Worm (Caenorhabditis elegans): ENCODE results near the gene sup-35.

The sup-35 gene

DNA sequence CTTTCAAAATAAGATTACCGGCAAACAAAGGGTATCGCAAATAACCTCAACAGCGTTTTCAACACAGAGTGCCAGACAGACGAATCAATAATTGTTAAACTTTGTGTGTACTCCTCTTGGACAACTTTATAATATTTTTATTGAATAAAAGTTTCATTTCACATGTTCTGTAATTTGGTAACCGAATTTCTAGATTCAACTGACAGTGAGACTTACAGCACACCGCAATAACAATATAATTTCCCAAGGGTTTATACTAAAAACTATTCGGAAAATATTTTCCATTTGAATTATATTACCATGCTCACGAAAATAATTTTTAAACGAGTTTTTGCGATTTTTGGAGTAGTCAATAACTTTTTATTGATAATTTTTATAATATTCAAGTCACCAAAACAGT, 41.6 kb downstream of the sup-35 start, which contains the start of gene str-246:
TSS of gene str-246 (plus strand) at position 301 of the 400 bp plus-strand sequence.
- TF ChIP-seq klf-2 (GFP tag; conservative IDR thresholded peaks at IDR 0.05), result no peak

DNA sequence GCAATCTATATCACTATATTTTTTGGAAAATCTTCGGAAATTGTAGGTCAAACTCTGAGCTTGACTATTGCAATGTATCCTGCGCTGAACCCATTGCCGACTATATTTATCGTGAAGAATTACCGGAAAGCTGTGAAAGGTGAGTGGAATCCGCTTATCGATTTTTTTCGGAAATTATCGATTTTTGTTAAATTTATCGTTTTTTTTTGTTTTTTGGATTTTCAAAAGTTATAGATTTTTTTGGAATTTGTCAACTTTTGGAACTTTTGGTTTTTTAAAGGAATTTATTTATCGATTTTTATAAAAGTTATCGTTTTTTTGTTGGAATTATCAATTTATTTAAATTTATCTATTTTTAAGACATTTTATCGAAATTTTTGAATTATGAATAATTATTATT, 42.3 kb downstream of the sup-35 start:
- TF ChIP-seq T22C8.4 (GFP tag; IDR thresholded peaks at IDR 0.05) (peak; percentile 51; the same call in 1 of the 2 replicates), klf-2 (GFP tag; conservative IDR thresholded peaks at IDR 0.05) (no peak)

DNA sequence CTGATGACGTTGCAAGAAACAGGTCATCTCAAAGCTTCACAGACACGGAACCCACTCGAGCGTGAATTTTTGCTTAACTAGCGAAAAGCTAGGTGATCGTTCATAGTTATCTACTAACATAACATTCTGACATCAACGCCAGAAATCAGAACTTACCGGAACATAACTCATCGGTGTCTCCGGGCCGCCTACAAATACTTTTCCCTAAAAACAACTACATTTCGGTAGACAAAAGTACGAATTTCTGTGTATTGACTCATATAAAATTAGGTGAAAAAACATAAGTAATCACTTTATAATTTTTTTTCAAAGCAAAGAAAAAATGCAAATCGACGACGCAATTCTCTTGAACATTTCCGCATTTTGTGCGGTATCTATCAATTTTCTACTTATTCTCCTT, 44.8 kb downstream of the sup-35 start, which contains the start of gene str-261:
TSS of gene str-261 (plus strand) at position 301 of the 400 bp plus-strand sequence.
- TF ChIP-seq ztf-23 (GFP tag; IDR thresholded peaks at IDR 0.05) (no peak), klf-2 (GFP tag; conservative IDR thresholded peaks at IDR 0.05) (no peak), tab-1 (GFP tag; IDR thresholded peaks at IDR 0.05) (no peak), cog-1 (tag; optimal IDR thresholded peaks at IDR 0.05) (no peak), ztf-29 (GFP tag; IDR thresholded peaks at IDR 0.05) (no peak), ref-1 (GFP tag; conservative IDR thresholded peaks at IDR 0.05) (no peak), med-1 (GFP tag; optimal IDR thresholded peaks at IDR 0.05; ENCODE audit: insufficient read depth) (no peak), T22C8.4 (GFP tag; IDR thresholded peaks at IDR 0.05) (no peak), flt-1 (GFP tag; IDR thresholded peaks at IDR 0.05) (no peak)

- TF ChIP-seq T22C8.4 (GFP tag; IDR thresholded peaks at IDR 0.05) (peak; percentile 83), ztf-29 (GFP tag; IDR thresholded peaks at IDR 0.05) (no peak), tab-1 (GFP tag; IDR thresholded peaks at IDR 0.05) (no peak)
Observed at ce11 chrIII:11070210-11070609, 48.8 kb downstream of the sup-35 start.

- no peak for TF ChIP-seq klf-2 (GFP tag; conservative IDR thresholded peaks at IDR 0.05)
- no peak for TF ChIP-seq ref-1 (GFP tag; conservative IDR thresholded peaks at IDR 0.05)
- TF ChIP-seq cog-1 (tag; optimal IDR thresholded peaks at IDR 0.05), result no peak
- TF ChIP-seq flt-1 (GFP tag; IDR thresholded peaks at IDR 0.05), result no peak
Observed at ce11 chrIII:11069265-11069664, 49.8 kb downstream of the sup-35 start.

ce11 chrIII:11068553-11068952, 50.5 kb downstream of the sup-35 start, which contains the start of gene W09D6.1:
Gene W09D6.1 (plus strand): TSS chrIII:11068853.
- TF ChIP-seq cog-1 (tag; optimal IDR thresholded peaks at IDR 0.05), result no peak
- TF ChIP-seq T22C8.4 (GFP tag; IDR thresholded peaks at IDR 0.05), result no peak

DNA sequence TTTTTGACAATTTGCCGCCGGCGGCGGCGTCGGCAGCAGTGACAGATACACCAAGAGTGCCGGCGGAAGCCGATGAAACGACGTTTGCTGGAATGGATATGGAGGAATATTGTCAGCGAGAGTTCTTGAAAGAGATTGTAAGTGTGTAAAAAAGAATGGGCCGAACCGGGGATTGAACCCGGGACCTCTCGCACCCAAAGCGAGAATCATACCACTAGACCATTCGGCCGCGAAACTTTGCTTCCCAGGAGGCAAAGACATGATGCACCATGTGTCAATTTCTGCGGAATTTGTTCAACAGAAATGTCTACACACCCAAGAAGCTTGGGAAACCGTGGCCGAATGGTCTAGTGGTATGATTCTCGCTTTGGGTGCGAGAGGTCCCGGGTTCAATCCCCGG, 52.3 kb downstream of the sup-35 start:
- TF ChIP-seq T22C8.4 (GFP tag; IDR thresholded peaks at IDR 0.05), result peak; percentile 10; the same call in 1 of the 2 replicates
- TF ChIP-seq tab-1 (GFP tag; IDR thresholded peaks at IDR 0.05), result peak; percentile 58
- TF ChIP-seq flt-1 (GFP tag; IDR thresholded peaks at IDR 0.05), result peak; percentile 78
- TF ChIP-seq ztf-23 (GFP tag; IDR thresholded peaks at IDR 0.05), result peak; percentile 81
- 0 out of 2 replicates have a peak, but pooled peaks have one; percentile 15 for TF ChIP-seq ztf-29 (GFP tag; IDR thresholded peaks at IDR 0.05)
- TF ChIP-seq cog-1 (tag; optimal IDR thresholded peaks at IDR 0.05), result peak; percentile 17
- no peak; the same call in 1 of the 2 replicates for TF ChIP-seq klf-2 (GFP tag; conservative IDR thresholded peaks at IDR 0.05)
- 0 out of 2 replicates have a peak, but pooled peaks have one; percentile 6 for TF ChIP-seq ref-1 (GFP tag; conservative IDR thresholded peaks at IDR 0.05)
- TF ChIP-seq med-1 (GFP tag; optimal IDR thresholded peaks at IDR 0.05; ENCODE audit: insufficient read depth), result no peak
